Fruit fly (Drosophila melanogaster): Measurements from ENCODE around the gene CG10359.

CG10359 gene

DNA sequence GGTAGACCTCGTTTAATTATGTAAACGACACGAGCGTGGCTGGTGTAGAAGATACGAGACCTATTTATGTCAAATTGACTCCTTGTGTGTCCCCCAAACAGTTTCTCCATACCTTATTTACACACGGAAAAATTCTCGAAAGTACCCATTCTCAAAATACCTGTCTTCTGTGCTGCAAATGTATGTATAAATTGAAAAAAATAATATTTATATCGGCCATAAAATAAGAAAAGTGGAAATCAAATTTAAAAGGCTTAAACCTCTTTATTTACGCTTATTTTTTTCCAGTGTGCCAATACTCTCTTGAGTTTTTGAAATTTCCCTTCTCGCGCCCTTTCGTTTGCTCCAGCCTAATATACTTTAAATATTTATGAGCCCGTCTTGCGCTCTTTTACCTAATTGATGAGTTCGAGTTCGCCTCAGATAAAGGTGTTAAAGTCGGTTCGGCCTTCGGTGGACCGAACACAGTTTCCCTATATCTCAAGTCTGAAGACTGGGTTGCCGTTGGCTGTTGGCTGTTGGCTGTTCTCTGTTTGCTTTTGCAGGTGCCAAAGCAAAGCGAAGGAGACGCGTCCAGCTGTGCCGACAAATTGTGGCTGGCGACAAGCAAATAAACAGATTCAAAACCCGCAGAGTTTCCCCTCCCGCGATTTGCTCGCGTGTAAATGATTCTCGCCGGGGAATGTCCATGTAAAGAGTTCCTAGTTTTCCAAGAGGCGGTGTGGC is 26.8 kb downstream of the CG10359 start (continued):
- peak; percentile 79 for TF ChIP-seq Side (GFP tag; optimal IDR thresholded peaks at IDR 0.05)
- no peak for TF ChIP-seq Dip2 (GFP tag; IDR thresholded peaks at IDR 0.05)
- TF ChIP-seq CG8388 (GFP tag; optimal IDR thresholded peaks at IDR 0.05) = peak; percentile 82
- TF ChIP-seq H15 (GFP tag; IDR thresholded peaks at IDR 0.05) = peak; percentile 76; the same call in 1 of the 3 replicates
- peak; percentile 5 for TF ChIP-seq MTF-1 (GFP tag; optimal IDR thresholded peaks at IDR 0.05; ENCODE audit: borderline replicate concordance)
- TF ChIP-seq ci (GFP tag; IDR thresholded peaks at IDR 0.05) = peak; percentile 85
- TF ChIP-seq jigr1 (GFP tag; IDR thresholded peaks at IDR 0.05) = no peak
- TF ChIP-seq CG5180 (GFP tag; optimal IDR thresholded peaks at IDR 0.05) = peak; percentile 26
- TF ChIP-seq CG9876 (GFP tag; optimal IDR thresholded peaks at IDR 0.05) = no peak
- TF ChIP-seq YL-1 (GFP tag; optimal IDR thresholded peaks at IDR 0.05) = peak; percentile 2
- TF ChIP-seq CTCF (GFP tag; optimal IDR thresholded peaks at IDR 0.05) = no peak
- peak; percentile 79 for TF ChIP-seq Xbp1 (GFP tag; optimal IDR thresholded peaks at IDR 0.05)
- peak; percentile 85 for TF ChIP-seq ara (GFP tag; IDR thresholded peaks at IDR 0.05)
- peak; percentile 80 for TF ChIP-seq CG30431 (GFP tag; optimal IDR thresholded peaks at IDR 0.05)
- no peak for TF ChIP-seq CG11560 (tag; IDR thresholded peaks at IDR 0.05)
- TF ChIP-seq stc (GFP tag; IDR thresholded peaks at IDR 0.05) = peak; percentile 68
- no peak; the same call in 1 of the 2 replicates for TF ChIP-seq aop (GFP tag; IDR thresholded peaks at IDR 0.05)
- TF ChIP-seq CG2678 (tag; optimal IDR thresholded peaks at IDR 0.05) = peak; percentile 73
- TF ChIP-seq CG10267 (tag; optimal IDR thresholded peaks at IDR 0.05) = peak; percentile 68
- TF ChIP-seq gem (tag; optimal IDR thresholded peaks at IDR 0.05) = peak; percentile 91
- no peak for TF ChIP-seq CG15479 (GFP tag; optimal IDR thresholded peaks at IDR 0.05)
- no peak for TF ChIP-seq CG31388 (GFP tag; optimal IDR thresholded peaks at IDR 0.05)
- TF ChIP-seq abd-A (tag; optimal IDR thresholded peaks at IDR 0.05) = peak; percentile 10
- TF ChIP-seq vfl (GFP tag; optimal IDR thresholded peaks at IDR 0.05) = peak; percentile 1
- peak; percentile 27 for TF ChIP-seq Myb (GFP tag; optimal IDR thresholded peaks at IDR 0.05)
- peak; percentile 89 for TF ChIP-seq dmrt99B (tag; optimal IDR thresholded peaks at IDR 0.05)
- peak; percentile 53 for TF ChIP-seq esg (GFP tag; conservative IDR thresholded peaks at IDR 0.05)
- peak; percentile 55 for TF ChIP-seq CG18476 (GFP tag; optimal IDR thresholded peaks at IDR 0.05)
- no peak for TF ChIP-seq tup (GFP tag; optimal IDR thresholded peaks at IDR 0.05)
- TF ChIP-seq CG4424 (GFP tag; optimal IDR thresholded peaks at IDR 0.05) = peak; percentile 87
- peak; percentile 1 for TF ChIP-seq dm (GFP tag; optimal IDR thresholded peaks at IDR 0.05)
- no peak for TF ChIP-seq CG2199 (GFP tag; IDR thresholded peaks at IDR 0.05)
- peak; percentile 71 for TF ChIP-seq lilli (GFP tag; optimal IDR thresholded peaks at IDR 0.05)
- TF ChIP-seq CG10979 (tag; optimal IDR thresholded peaks at IDR 0.05) = peak; percentile 81
- peak; percentile 46 for TF ChIP-seq shn (GFP tag; optimal IDR thresholded peaks at IDR 0.05)
- TF ChIP-seq CG17328 (GFP tag; IDR thresholded peaks at IDR 0.05) = peak; percentile 89
- TF ChIP-seq D19A (tag; optimal IDR thresholded peaks at IDR 0.05) = peak; percentile 57
- no peak for TF ChIP-seq NFAT (GFP tag; IDR thresholded peaks at IDR 0.05)
- peak in 1 of 2 experiments; percentile 83 for TF ChIP-seq eve (GFP tag; optimal IDR thresholded peaks at IDR 0.05)
- TF ChIP-seq zfh1 (GFP tag; IDR thresholded peaks at IDR 0.05) = peak; percentile 95
- TF ChIP-seq CG8359 (GFP tag; optimal IDR thresholded peaks at IDR 0.05; ENCODE audit: borderline replicate concordance) = peak; percentile 55
- peak; percentile 85 for TF ChIP-seq croc (GFP tag; conservative IDR thresholded peaks at IDR 0.05)
- peak; percentile 73 for TF ChIP-seq Lhr (GFP tag; optimal IDR thresholded peaks at IDR 0.05)
- peak; percentile 83 for TF ChIP-seq CG2875 (GFP tag; optimal IDR thresholded peaks at IDR 0.05)
- TF ChIP-seq Trl (optimal IDR thresholded peaks at IDR 0.05) = no peak
- TF ChIP-seq Trl (GFP tag; optimal IDR thresholded peaks at IDR 0.05) = peak; percentile 68
- TF ChIP-seq onecut (GFP tag; IDR thresholded peaks at IDR 0.05) = peak; percentile 67
- TF ChIP-seq jing (GFP tag; optimal IDR thresholded peaks at IDR 0.05) = peak; percentile 56
- peak; percentile 4 for TF ChIP-seq ab (GFP tag; optimal IDR thresholded peaks at IDR 0.05)
- TF ChIP-seq Rfx (GFP tag; IDR thresholded peaks at IDR 0.05) = no peak
- peak; percentile 89 for TF ChIP-seq CG18262 (tag; optimal IDR thresholded peaks at IDR 0.05)
